Fruit fly (Drosophila melanogaster): ENCODE results near the gene Sry-beta.

Sry-beta gene

DNA sequence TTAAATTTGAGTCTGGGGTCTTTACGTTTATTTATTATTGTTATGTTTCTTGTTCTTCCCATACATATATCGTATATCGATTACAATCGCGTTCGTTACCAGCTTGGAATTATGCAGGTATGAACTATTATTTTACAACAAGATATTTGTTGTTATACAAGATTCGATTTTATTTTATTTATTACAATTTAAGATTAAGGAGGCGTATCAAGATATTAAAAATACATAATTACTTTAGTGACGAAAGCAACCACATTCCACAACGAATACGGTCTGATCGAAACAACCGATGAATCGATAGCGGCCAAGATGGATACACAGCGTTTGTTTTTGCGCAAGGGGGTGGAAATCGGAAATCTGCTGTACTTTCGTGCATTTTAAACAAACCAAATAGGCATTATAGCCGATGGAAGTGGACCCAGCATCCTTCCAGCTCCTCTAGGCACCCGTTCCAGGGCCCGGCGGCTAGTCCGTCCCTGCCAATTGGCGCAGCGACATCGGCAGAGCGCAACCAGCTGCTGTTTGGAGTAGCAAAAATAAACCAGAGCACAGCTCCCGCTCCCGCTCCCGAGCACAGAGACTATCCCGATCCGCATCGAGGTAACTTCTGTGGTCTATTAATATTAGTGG lies 41.8 kb upstream of the Sry-beta start, which contains the start of the genes CG15525 and CG11504 (continued):
- TF ChIP-seq exex (tag; optimal IDR thresholded peaks at IDR 0.05) (no peak), CG5953 (GFP tag; IDR thresholded peaks at IDR 0.05) (peak; percentile 38; the same call in 1 of the 2 replicates), CG7357 (GFP tag; IDR thresholded peaks at IDR 0.05) (no peak), Asciz (GFP tag; optimal IDR thresholded peaks at IDR 0.05) (no peak), D19B (GFP tag; optimal IDR thresholded peaks at IDR 0.05) (no peak), CG9876 (GFP tag; optimal IDR thresholded peaks at IDR 0.05) (no peak), Vsx1 (GFP tag; optimal IDR thresholded peaks at IDR 0.05) (no peak), CG10654 (GFP tag; optimal IDR thresholded peaks at IDR 0.05) (peak; percentile 38), CG30403 (GFP tag; optimal IDR thresholded peaks at IDR 0.05) (peak; percentile 71), tin (GFP tag; optimal IDR thresholded peaks at IDR 0.05) (peak; percentile 41), Atf3 (GFP tag; optimal IDR thresholded peaks at IDR 0.05) (no peak), CG30020 (tag; optimal IDR thresholded peaks at IDR 0.05) (peak; percentile 58), cad (GFP tag; optimal IDR thresholded peaks at IDR 0.05) (no peak), CG34376 (GFP tag; optimal IDR thresholded peaks at IDR 0.05) (no peak), Poxn (GFP tag; IDR thresholded peaks at IDR 0.05) (no peak), CG8359 (GFP tag; optimal IDR thresholded peaks at IDR 0.05; ENCODE audit: borderline replicate concordance) (no peak), mirr (GFP tag; optimal IDR thresholded peaks at IDR 0.05) (no peak), CG2129 (GFP tag; IDR thresholded peaks at IDR 0.05; ENCODE audit: partially characterized antibody) (peak; percentile 78), CG2120 (GFP tag; optimal IDR thresholded peaks at IDR 0.05) (peak; percentile 75), chif (GFP tag; optimal IDR thresholded peaks at IDR 0.05) (peak in 1 of 2 experiments; percentile 42), gt (GFP tag; IDR thresholded peaks at IDR 0.05) (no peak), CG31388 (GFP tag; optimal IDR thresholded peaks at IDR 0.05) (no peak), bab2 (GFP tag; optimal IDR thresholded peaks at IDR 0.05) (peak; percentile 37), CG17829 (tag; optimal IDR thresholded peaks at IDR 0.05) (peak; percentile 43), inv (GFP tag; IDR thresholded peaks at IDR 0.05; ENCODE audit: partially characterized antibody) (peak; percentile 87), ssp (GFP tag; IDR thresholded peaks at IDR 0.05) (peak; percentile 22; the same call in 1 of the 2 replicates), unc-4 (GFP tag; IDR thresholded peaks at IDR 0.05; ENCODE audit: partially characterized antibody) (peak; percentile 91), CG10565 (GFP tag; optimal IDR thresholded peaks at IDR 0.05) (no peak), Dip2 (GFP tag; IDR thresholded peaks at IDR 0.05) (no peak), ase (GFP tag; IDR thresholded peaks at IDR 0.05) (peak; percentile 43; the same call in 1 of the 3 replicates), Lhr (GFP tag; optimal IDR thresholded peaks at IDR 0.05) (no peak), CG17361 (GFP tag; IDR thresholded peaks at IDR 0.05) (no peak; the same call in 1 of the 3 replicates), Dfd (GFP tag; optimal IDR thresholded peaks at IDR 0.05) (no peak), Ptx1 (GFP tag; IDR thresholded peaks at IDR 0.05) (peak; percentile 85), dm (GFP tag; optimal IDR thresholded peaks at IDR 0.05) (peak; percentile 15), CHES-1-like (GFP tag; optimal IDR thresholded peaks at IDR 0.05) (peak; percentile 64), CG7987 (GFP tag; optimal IDR thresholded peaks at IDR 0.05) (no peak), CG2116 (GFP tag; optimal IDR thresholded peaks at IDR 0.05) (peak; percentile 88), CG6683 (GFP tag; optimal IDR thresholded peaks at IDR 0.05) (no peak), vnd (GFP tag; IDR thresholded peaks at IDR 0.05; ENCODE audit: partially characterized antibody) (peak; percentile 90), Atf-2 (GFP tag; optimal IDR thresholded peaks at IDR 0.05) (peak; percentile 1), CG15601 (tag; optimal IDR thresholded peaks at IDR 0.05) (peak; percentile 29), CG14860 (GFP tag; IDR thresholded peaks at IDR 0.05; ENCODE audit: partially characterized antibody) (peak; percentile 87), Lim3 (GFP tag; IDR thresholded peaks at IDR 0.05) (no peak), E2f2 (GFP tag; IDR thresholded peaks at IDR 0.05) (peak; percentile 50), CTCF (GFP tag; optimal IDR thresholded peaks at IDR 0.05) (no peak), ftz-f1 (GFP tag; optimal IDR thresholded peaks at IDR 0.05) (no peak), Nf-YB (GFP tag; optimal IDR thresholded peaks at IDR 0.05) (no peak), caup (GFP tag; optimal IDR thresholded peaks at IDR 0.05; ENCODE audit: severe bottlenecking) (no peak), sim (GFP tag; IDR thresholded peaks at IDR 0.05) (no peak)

Data from whole organism, embryonic.